Fruit fly (Drosophila melanogaster): ENCODE data around the gene hng3.
A peak's percentile ranks its signal among the peaks of the same experiment; 100 is the strongest.

Gene hng3

dm6 chr3L:804557-805260 lies 49.4 kb upstream of the hng3 start (continued):
- peak; percentile 48 for TF ChIP-seq Blimp-1 (GFP tag; optimal IDR thresholded peaks at IDR 0.05)
- no peak for TF ChIP-seq ap (GFP tag; IDR thresholded peaks at IDR 0.05)
- no peak for TF ChIP-seq inv (GFP tag; IDR thresholded peaks at IDR 0.05; ENCODE audit: partially characterized antibody)
- TF ChIP-seq tll (GFP tag; optimal IDR thresholded peaks at IDR 0.05): no peak
- TF ChIP-seq slp2 (GFP tag; optimal IDR thresholded peaks at IDR 0.05): no peak
- TF ChIP-seq PHDP (tag; optimal IDR thresholded peaks at IDR 0.05): peak; percentile 43
- TF ChIP-seq CG10431 (GFP tag; optimal IDR thresholded peaks at IDR 0.05): no peak
- no peak for TF ChIP-seq eve (GFP tag; optimal IDR thresholded peaks at IDR 0.05)
- no peak for TF ChIP-seq Mes4 (GFP tag; optimal IDR thresholded peaks at IDR 0.05)
- no peak for TF ChIP-seq CG17328 (GFP tag; IDR thresholded peaks at IDR 0.05)
- TF ChIP-seq CG30403 (GFP tag; optimal IDR thresholded peaks at IDR 0.05): peak; percentile 35
- TF ChIP-seq CG2120 (GFP tag; optimal IDR thresholded peaks at IDR 0.05): no peak
- TF ChIP-seq CrebB (tag; optimal IDR thresholded peaks at IDR 0.05): no peak
- peak; percentile 79 for TF ChIP-seq MBD-R2 (GFP tag; IDR thresholded peaks at IDR 0.05)
- no peak for TF ChIP-seq Bgb (GFP tag; IDR thresholded peaks at IDR 0.05; ENCODE audit: partially characterized antibody)
- TF ChIP-seq bigmax (GFP tag; optimal IDR thresholded peaks at IDR 0.05): no peak
- TF ChIP-seq Sox100B (GFP tag; optimal IDR thresholded peaks at IDR 0.05): no peak
- peak; percentile 60 for TF ChIP-seq CG10979 (tag; optimal IDR thresholded peaks at IDR 0.05)
- no peak for TF ChIP-seq CG5180 (GFP tag; optimal IDR thresholded peaks at IDR 0.05)
- TF ChIP-seq CG1024 (GFP tag; IDR thresholded peaks at IDR 0.05): no peak
- TF ChIP-seq Bdp1 (GFP tag; optimal IDR thresholded peaks at IDR 0.05): no peak
- no peak for TF ChIP-seq bbx (GFP tag; IDR thresholded peaks at IDR 0.05; ENCODE audit: partially characterized antibody)
- no peak for TF ChIP-seq bcd (GFP tag; optimal IDR thresholded peaks at IDR 0.05)
- TF ChIP-seq chn (GFP tag; optimal IDR thresholded peaks at IDR 0.05): peak; percentile 30
- TF ChIP-seq CG31365 (tag; optimal IDR thresholded peaks at IDR 0.05): no peak
- no peak for TF ChIP-seq CHES-1-like (GFP tag; optimal IDR thresholded peaks at IDR 0.05)
- peak; percentile 42 for TF ChIP-seq phol (tag; optimal IDR thresholded peaks at IDR 0.05)
- TF ChIP-seq Lhr (GFP tag; optimal IDR thresholded peaks at IDR 0.05): no peak
- TF ChIP-seq Fer1 (GFP tag; optimal IDR thresholded peaks at IDR 0.05): peak; percentile 1
- no peak for TF ChIP-seq sob (GFP tag; IDR thresholded peaks at IDR 0.05)
- no peak for TF ChIP-seq CG34376 (GFP tag; optimal IDR thresholded peaks at IDR 0.05)
- TF ChIP-seq CG3838 (GFP tag; optimal IDR thresholded peaks at IDR 0.05): no peak
- no peak for TF ChIP-seq CG6854 (GFP tag; optimal IDR thresholded peaks at IDR 0.05)
- peak; percentile 47 for TF ChIP-seq D19A (tag; optimal IDR thresholded peaks at IDR 0.05)
- TF ChIP-seq zfh2 (GFP tag; optimal IDR thresholded peaks at IDR 0.05): no peak
- TF ChIP-seq dmrt99B (tag; optimal IDR thresholded peaks at IDR 0.05): peak; percentile 49
- TF ChIP-seq gcm2 (GFP tag; optimal IDR thresholded peaks at IDR 0.05): no peak
- no peak for TF ChIP-seq knrl (GFP tag; IDR thresholded peaks at IDR 0.05; ENCODE audit: partially characterized antibody)
- no peak for TF ChIP-seq CG16863 (GFP tag; optimal IDR thresholded peaks at IDR 0.05)
- no peak for TF ChIP-seq CG12104 (GFP tag; optimal IDR thresholded peaks at IDR 0.05)
- TF ChIP-seq CG7786 (GFP tag; optimal IDR thresholded peaks at IDR 0.05): no peak
- no peak for TF ChIP-seq CG1529 (GFP tag; optimal IDR thresholded peaks at IDR 0.05)
- no peak for TF ChIP-seq CG8478 (optimal IDR thresholded peaks at IDR 0.05)
- TF ChIP-seq Dfd (GFP tag; optimal IDR thresholded peaks at IDR 0.05): no peak
- no peak for TF ChIP-seq Lim3 (GFP tag; IDR thresholded peaks at IDR 0.05)
- no peak for TF ChIP-seq CG9797 (GFP tag; optimal IDR thresholded peaks at IDR 0.05)
- no peak for TF ChIP-seq trem (tag; optimal IDR thresholded peaks at IDR 0.05)
- no peak for TF ChIP-seq sens-2 (GFP tag; IDR thresholded peaks at IDR 0.05)
- no peak for TF ChIP-seq CG9215 (GFP tag; IDR thresholded peaks at IDR 0.05)
- no peak for TF ChIP-seq abd-A (tag; optimal IDR thresholded peaks at IDR 0.05)

Measured in whole organism, embryonic.